Worm (Caenorhabditis elegans): ENCODE data around the gene fubl-1.

DNA sequence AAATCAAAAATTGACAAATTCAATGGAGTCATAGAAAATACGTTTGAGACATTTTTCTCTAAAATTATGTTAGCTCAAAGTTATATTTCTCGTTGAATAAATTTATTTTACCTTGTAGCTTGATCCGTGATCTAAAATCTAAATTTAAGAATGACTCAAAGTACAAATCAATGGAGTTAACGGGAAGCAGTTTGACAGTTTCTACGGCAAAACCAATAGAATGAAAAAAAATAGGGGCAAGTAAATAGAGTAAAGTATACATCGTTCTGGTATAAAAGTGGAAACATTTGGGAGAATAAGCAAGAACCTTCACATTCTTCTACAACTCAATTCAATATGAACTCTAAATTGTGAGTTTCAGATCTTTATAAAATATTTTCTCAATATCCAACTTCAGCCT lies 7.7 kb downstream of the fubl-1 start, which contains the start of gene fipr-6:
- TF ChIP-seq tbx-2 (tag; optimal IDR thresholded peaks at IDR 0.05) (no peak), nhr-77 (tag; optimal IDR thresholded peaks at IDR 0.05) (no peak), nhr-90 (tag; optimal IDR thresholded peaks at IDR 0.05; ENCODE audit: poor library complexity) (no peak)
